Worm (Caenorhabditis elegans): ENCODE data around the gene F59F4.3.

The F59F4.3 gene

ce11 chrX:15851013-15851412 is 3.6 kb upstream of the F59F4.3 start:
- TF ChIP-seq efl-1 (optimal IDR thresholded peaks at IDR 0.05) (no peak), efl-1 (GFP tag; optimal IDR thresholded peaks at IDR 0.05 in 1 of 2) (peak in 1 of 2 experiments; percentile 66), isw-1 (GFP tag; IDR thresholded peaks at IDR 0.05) (no peak), snpc-4 (tag; optimal IDR thresholded peaks at IDR 0.05) (peak; percentile 69), ets-5 (GFP tag; IDR thresholded peaks at IDR 0.05) (no peak), dsc-1 (tag; optimal IDR thresholded peaks at IDR 0.05) (no peak), sptf-1 (tag; optimal IDR thresholded peaks at IDR 0.05) (no peak), lin-13 (GFP tag; optimal IDR thresholded peaks at IDR 0.05) (no peak), nhr-85 (tag) (peak; percentile 7)

DNA sequence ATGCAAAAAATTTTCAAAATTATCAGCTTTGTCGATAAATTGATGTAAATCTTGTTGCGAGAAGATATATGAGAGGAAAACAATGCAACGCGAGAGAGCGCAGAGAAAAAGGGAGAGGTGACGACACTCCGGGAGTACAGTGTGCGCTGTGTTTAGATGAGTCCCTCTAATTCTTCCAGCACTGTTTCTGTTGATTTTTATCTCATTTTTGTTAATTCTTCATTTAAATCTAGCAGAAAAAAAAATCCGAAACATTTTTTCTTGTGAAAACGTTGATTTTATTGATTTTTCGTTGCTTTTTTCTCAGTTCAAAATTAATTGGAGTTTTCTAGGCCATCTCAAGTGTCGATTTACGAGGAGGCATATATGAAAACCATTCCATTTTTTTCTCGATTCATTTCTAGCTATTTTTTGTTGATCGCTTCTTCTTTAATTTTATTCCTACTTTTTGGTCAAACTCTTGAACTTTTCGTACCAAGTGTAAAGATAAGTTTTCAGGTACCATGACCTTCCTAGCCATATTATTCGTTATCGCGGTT is 2.1 kb upstream of the F59F4.3 start, which contains the start of gene acl-1:
Gene acl-1, plus strand, starts transcription at position 489 of the 539 bp plus-strand sequence.
- peak; percentile 1 for TF ChIP-seq unc-130 (tag; optimal IDR thresholded peaks at IDR 0.05)
- peak; percentile 95 for TF ChIP-seq irx-1 (tag; optimal IDR thresholded peaks at IDR 0.05)
- peak; percentile 61 for TF ChIP-seq nhr-11 (tag; optimal IDR thresholded peaks at IDR 0.05)
- TF ChIP-seq elt-2 (tag; optimal IDR thresholded peaks at IDR 0.05) = peak; percentile 60
- TF ChIP-seq nhr-84 (tag; optimal IDR thresholded peaks at IDR 0.05) = no peak
- TF ChIP-seq tlp-1 (tag; optimal IDR thresholded peaks at IDR 0.05) = no peak
- peak; percentile 89 for TF ChIP-seq pax-3 (tag; optimal IDR thresholded peaks at IDR 0.05)
- TF ChIP-seq lir-3 (tag; optimal IDR thresholded peaks at IDR 0.05; ENCODE audit: poor library complexity) = peak; percentile 86
- peak; percentile 12 for TF ChIP-seq fos-1 (tag; optimal IDR thresholded peaks at IDR 0.05)
- peak; percentile 90 for TF ChIP-seq sox-4 (tag; optimal IDR thresholded peaks at IDR 0.05)
- TF ChIP-seq ceh-88 (GFP tag; IDR thresholded peaks at IDR 0.05) = peak; percentile 73
- peak; percentile 49 for TF ChIP-seq Y116A8C.19 (tag; optimal IDR thresholded peaks at IDR 0.05; ENCODE audit: borderline replicate concordance)
- TF ChIP-seq lin-14 (GFP tag; optimal IDR thresholded peaks at IDR 0.05) = peak; percentile 92
- peak; percentile 95 for TF ChIP-seq snu-23 (GFP tag; optimal IDR thresholded peaks at IDR 0.05)
- peak; percentile 96 for TF ChIP-seq nhr-85 (tag)
- no peak for TF ChIP-seq aha-1 (tag; optimal IDR thresholded peaks at IDR 0.05)
- peak; percentile 33 for TF ChIP-seq aly-2 (tag; optimal IDR thresholded peaks at IDR 0.05)
- TF ChIP-seq xbp-1 (tag; optimal IDR thresholded peaks at IDR 0.05) = peak; percentile 90
- TF ChIP-seq nhr-20 (tag; optimal IDR thresholded peaks at IDR 0.05) = peak; percentile 90
- TF ChIP-seq rnt-1 (tag; optimal IDR thresholded peaks at IDR 0.05) = peak; percentile 85
- TF ChIP-seq snpc-4 (tag; optimal IDR thresholded peaks at IDR 0.05) = peak; percentile 49
- TF ChIP-seq pag-3 (tag; optimal IDR thresholded peaks at IDR 0.05; ENCODE audit: borderline replicate concordance, insufficient read depth) = no peak
- peak; percentile 55 for TF ChIP-seq fkh-10 (GFP tag; optimal IDR thresholded peaks at IDR 0.05)
- TF ChIP-seq hpl-2 (GFP tag; optimal IDR thresholded peaks at IDR 0.05) = no peak
- peak; percentile 51 for TF ChIP-seq ceh-8 (GFP tag; optimal IDR thresholded peaks at IDR 0.05)
- TF ChIP-seq ces-1 (GFP tag; optimal IDR thresholded peaks at IDR 0.05) = no peak
- TF ChIP-seq efl-3 (GFP tag; optimal IDR thresholded peaks at IDR 0.05) = peak; percentile 16
- TF ChIP-seq ceh-82 (tag; optimal IDR thresholded peaks at IDR 0.05) = peak in 2 of 3 experiments; percentile 50 to 70
- no peak for TF ChIP-seq alr-1 (tag; optimal IDR thresholded peaks at IDR 0.05; ENCODE audit: borderline replicate concordance)
- peak; percentile 32; the same call in 1 of the 2 replicates for TF ChIP-seq unc-98 (GFP tag; IDR thresholded peaks at IDR 0.05)
- TF ChIP-seq ets-5 (GFP tag; IDR thresholded peaks at IDR 0.05) = no peak
- TF ChIP-seq fkh-8 (tag; optimal IDR thresholded peaks at IDR 0.05) = peak; percentile 86
- TF ChIP-seq skn-1 (tag; optimal IDR thresholded peaks at IDR 0.05) = no peak
- no peak for TF ChIP-seq nhr-12 (tag; optimal IDR thresholded peaks at IDR 0.05)
- no peak for TF ChIP-seq unc-30 (tag; optimal IDR thresholded peaks at IDR 0.05)
- peak; percentile 85 for TF ChIP-seq ceh-90 (tag; optimal IDR thresholded peaks at IDR 0.05)
- TF ChIP-seq elt-3 (tag; optimal IDR thresholded peaks at IDR 0.05) = peak in 2 of 6 experiments; percentile 4 to 54
- no peak for TF ChIP-seq egl-27 (tag; optimal IDR thresholded peaks at IDR 0.05)
- TF ChIP-seq swsn-7 (tag; optimal IDR thresholded peaks at IDR 0.05) = peak; percentile 88
- TF ChIP-seq nhr-47 (tag; optimal IDR thresholded peaks at IDR 0.05) = peak; percentile 95
- TF ChIP-seq ztf-11 (tag; optimal IDR thresholded peaks at IDR 0.05) = peak in 1 of 2 experiments; percentile 83
- TF ChIP-seq ztf-4 (tag; optimal IDR thresholded peaks at IDR 0.05) = peak; percentile 5
- TF ChIP-seq nhr-19 (GFP tag; conservative IDR thresholded peaks at IDR 0.05) = peak; percentile 78
- TF ChIP-seq hlh-4 (tag; optimal IDR thresholded peaks at IDR 0.05) = peak; percentile 75
- TF ChIP-seq F16B12.6 (tag; optimal IDR thresholded peaks at IDR 0.05) = no peak
